Worm (Caenorhabditis elegans) whole organism, mixed stage, embryonic: ENCODE results near the gene F26D2.14.

Experiments used
- M03D4.4 ChIP-seq: sonication (generic microtip); optimal IDR thresholded peaks from 2 replicates; lab custom pipeline; 2017; ENCODE audit warnings: mild to moderate bottlenecking, missing genetic modification characterization, missing compliant biosample characterization
- bed-3 ChIP-seq: fragments of 200-800 bp; sonication (Bioruptor generic); optimal IDR thresholded peaks from 3 replicates; lab custom pipeline; 2018; ENCODE audit warnings: mild to moderate bottlenecking, missing genetic modification characterization, moderate library complexity, missing compliant biosample characterization
- blmp-1 ChIP-seq: fragments of 150-350 bp; optimal IDR thresholded peaks from 2 replicates; lab custom pipeline; 2014; ENCODE audit warnings: missing biosample characterization, missing genetic modification characterization
- ceh-39 ChIP-seq: fragments of 150-350 bp; optimal IDR thresholded peaks from 2 replicates; lab custom pipeline; 2014; ENCODE audit warnings: missing biosample characterization, missing genetic modification characterization
- ceh-43 ChIP-seq: fragments of 200-800 bp; sonication (Bioruptor generic); optimal IDR thresholded peaks from 2 replicates; lab custom pipeline; 2018; ENCODE audit warnings: mild to moderate bottlenecking, missing genetic modification characterization, moderate library complexity, missing compliant biosample characterization
- ceh-83 ChIP-seq: fragments of 200-800 bp; sonication (Bioruptor generic); optimal IDR thresholded peaks from 2 replicates; lab custom pipeline; 2018; ENCODE audit warnings: mild to moderate bottlenecking, missing genetic modification characterization, missing compliant biosample characterization
- ces-1 ChIP-seq: fragments of 150-350 bp; optimal IDR thresholded peaks from 2 replicates; lab custom pipeline; 2014; ENCODE audit warnings: missing biosample characterization, missing genetic modification reagents, missing genetic modification characterization
- cnd-1 ChIP-seq: fragments of 200-800 bp; sonication (Bioruptor generic); optimal IDR thresholded peaks from 2 replicates; lab custom pipeline; 2018; ENCODE audit warnings: mild to moderate bottlenecking, missing genetic modification characterization, missing compliant biosample characterization
- drap-1 ChIP-seq: fragments of 200-800 bp; sonication (Bioruptor generic); optimal IDR thresholded peaks from 3 replicates; lab custom pipeline; 2018; ENCODE audit warnings: mild to moderate bottlenecking, missing genetic modification characterization, missing compliant biosample characterization
- elt-1 ChIP-seq: sonication (generic microtip); optimal IDR thresholded peaks from 2 replicates; lab custom pipeline; 2017; ENCODE audit warnings: missing genetic modification characterization, mild to moderate bottlenecking, missing compliant biosample characterization, antibody characterized with exemption, moderate library complexity, borderline replicate concordance; ENCODE audit not compliant: insufficient read depth
- elt-3 ChIP-seq: fragments of 150-350 bp; optimal IDR thresholded peaks from 2 replicates; lab custom pipeline; 2014; ENCODE audit warnings: missing biosample characterization, missing genetic modification characterization
- flh-1 ChIP-seq: fragments of 200-800 bp; sonication (Bioruptor generic); optimal IDR thresholded peaks from 2 replicates; lab custom pipeline; 2018; ENCODE audit warnings: mild to moderate bottlenecking, missing genetic modification characterization, moderate library complexity, missing compliant biosample characterization
- ham-2 ChIP-seq: fragments of 200-800 bp; sonication (Bioruptor generic); optimal IDR thresholded peaks from 2 replicates; lab custom pipeline; 2018; ENCODE audit warnings: mild to moderate bottlenecking, missing genetic modification characterization, missing compliant biosample characterization
- hlh-1 ChIP-seq: fragments of 150-350 bp; optimal IDR thresholded peaks from 2 replicates; lab custom pipeline; 2014; ENCODE audit warnings: missing biosample characterization, missing genetic modification reagents, missing genetic modification characterization
- lin-13 ChIP-seq: fragments of 150-350 bp; optimal IDR thresholded peaks from 2 replicates; lab custom pipeline; 2014; ENCODE audit warnings: missing biosample characterization, missing genetic modification characterization
- lin-32 ChIP-seq: fragments of 200-800 bp; sonication (Bioruptor generic); optimal IDR thresholded peaks from 2 replicates; lab custom pipeline; 2018; ENCODE audit warnings: mild to moderate bottlenecking, missing genetic modification characterization, missing compliant biosample characterization
- lsy-2 ChIP-seq: fragments of 150-350 bp; optimal IDR thresholded peaks from 2 replicates; lab custom pipeline; 2014; ENCODE audit warnings: missing biosample characterization, missing genetic modification characterization
- mab-5 ChIP-seq: fragments of 150-350 bp; optimal IDR thresholded peaks from 2 replicates; lab custom pipeline; 2014; ENCODE audit warnings: missing biosample characterization, missing genetic modification characterization
- mep-1 ChIP-seq: fragments of 150-350 bp; optimal IDR thresholded peaks from 2 replicates; lab custom pipeline; 2017; ENCODE audit warnings: missing biosample characterization, missing genetic modification reagents, missing genetic modification characterization, inconsistent platforms
- mls-2 ChIP-seq: sonication (generic microtip); optimal IDR thresholded peaks from 2 replicates; lab custom pipeline; 2016; ENCODE audit warnings: mild to moderate bottlenecking, missing genetic modification characterization, moderate library complexity, missing compliant biosample characterization
- nhr-12 ChIP-seq: fragments of 150-350 bp; optimal IDR thresholded peaks from 2 replicates; lab custom pipeline; 2014; ENCODE audit warnings: missing biosample characterization, missing genetic modification characterization
- nhr-2 ChIP-seq: fragments of 150-350 bp; optimal IDR thresholded peaks from 2 replicates; lab custom pipeline; 2014; ENCODE audit warnings: missing biosample characterization, missing genetic modification characterization
- nhr-237 ChIP-seq: fragments of 150-350 bp; optimal IDR thresholded peaks from 2 replicates; lab custom pipeline; 2014; ENCODE audit warnings: missing biosample characterization, missing genetic modification characterization
- nhr-28 ChIP-seq: fragments of 150-350 bp; optimal IDR thresholded peaks from 2 replicates; lab custom pipeline; 2014; ENCODE audit warnings: missing biosample characterization, missing genetic modification characterization
- nhr-76 ChIP-seq: sonication (generic microtip); optimal IDR thresholded peaks from 2 replicates; lab custom pipeline; 2017; ENCODE audit warnings: missing biosample characterization, missing genetic modification characterization
- pha-4 ChIP-seq: fragments of 150-350 bp; optimal IDR thresholded peaks from 2 replicates; lab custom pipeline; 2018; ENCODE audit warnings: missing biosample characterization, missing genetic modification reagents, missing genetic modification characterization
- sem-2 ChIP-seq: fragments of 200-800 bp; sonication (Bioruptor generic); optimal IDR thresholded peaks from 2 replicates; lab custom pipeline; 2018; ENCODE audit warnings: mild to moderate bottlenecking, missing genetic modification characterization, missing compliant biosample characterization
- snpc-4 ChIP-seq: fragments of 150-350 bp; optimal IDR thresholded peaks from 2 replicates; lab custom pipeline; 2014; ENCODE audit warnings: missing biosample characterization, missing genetic modification characterization
- sptf-1 ChIP-seq: sonication (generic microtip); optimal IDR thresholded peaks from 2 replicates; lab custom pipeline; 2017; ENCODE audit warnings: mild to moderate bottlenecking, missing genetic modification characterization, moderate library complexity, missing compliant biosample characterization
- tbx-8 ChIP-seq: fragments of 200-800 bp; sonication (Bioruptor generic); optimal IDR thresholded peaks from 2 replicates; lab custom pipeline; 2018; ENCODE audit warnings: mild to moderate bottlenecking, missing genetic modification characterization, moderate library complexity, missing compliant biosample characterization
- unc-120 ChIP-seq: sonication (generic microtip); optimal IDR thresholded peaks from 2 replicates; lab custom pipeline; 2017; ENCODE audit warnings: missing genetic modification characterization, missing compliant biosample characterization; ENCODE audit not compliant: poor library complexity, severe bottlenecking
- unc-39 ChIP-seq: fragments of 150-350 bp; optimal IDR thresholded peaks from 2 replicates; lab custom pipeline; 2014; ENCODE audit warnings: missing biosample characterization, missing genetic modification characterization
- unc-62 ChIP-seq: fragments of 150-350 bp; optimal IDR thresholded peaks from 2 replicates; lab custom pipeline; 2014; ENCODE audit warnings: missing biosample characterization, missing genetic modification reagents, missing genetic modification characterization
- zip-8 ChIP-seq: fragments of 150-350 bp; optimal IDR thresholded peaks from 2 replicates; lab custom pipeline; 2014; ENCODE audit warnings: missing biosample characterization, missing genetic modification characterization
- ztf-11 ChIP-seq: fragments of 150-350 bp; optimal IDR thresholded peaks from 2 replicates; lab custom pipeline; 2014; ENCODE audit warnings: missing biosample characterization, missing genetic modification characterization

F26D2.14 gene

DNA sequence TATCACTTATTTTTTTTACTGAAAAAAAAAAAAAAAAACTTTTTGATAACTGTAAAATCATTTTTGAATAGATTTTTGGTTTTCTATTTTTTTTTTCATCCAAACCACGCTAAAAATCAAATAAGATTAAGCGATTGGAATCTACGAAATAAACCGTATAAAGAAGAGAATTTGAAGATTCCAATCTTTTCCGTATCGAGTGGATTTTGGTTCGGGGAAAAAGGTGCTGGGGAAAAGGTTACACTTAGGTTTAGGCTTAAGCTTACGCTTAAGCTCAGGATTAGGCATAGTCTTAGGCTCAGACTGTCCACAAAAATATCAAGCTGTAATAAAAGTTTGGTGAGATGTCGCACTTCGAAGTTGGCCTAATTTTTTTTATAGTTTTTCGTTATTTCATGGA is 39.9 kb upstream of the F26D2.14 start, which contains the start of gene F13A7.12:
Gene F13A7.12, plus strand, starts transcription at position 301 of the 400 bp plus-strand sequence.
- TF ChIP-seq ceh-83 (GFP tag; lab: Kevin White, UChicago): no peak
- no peak for TF ChIP-seq lin-32
- TF ChIP-seq elt-3 (tag; lab: Kevin White, UChicago): no peak
- TF ChIP-seq flh-1 (GFP tag; lab: Kevin White, UChicago): no peak
- no peak for TF ChIP-seq nhr-237 (tag; lab: Kevin White, UChicago)
- no peak for TF ChIP-seq ham-2 (GFP tag; lab: Kevin White, UChicago)
- TF ChIP-seq snpc-4 (tag; lab: Kevin White, UChicago): no peak
- no peak for TF ChIP-seq ceh-43 (GFP tag; lab: Kevin White, UChicago)
- TF ChIP-seq sptf-1: no peak
- TF ChIP-seq lin-13 (tag; lab: Kevin White, UChicago): no peak
- no peak for TF ChIP-seq nhr-2 (tag; lab: Kevin White, UChicago)
- no peak for TF ChIP-seq bed-3 (GFP tag; lab: Kevin White, UChicago)
- no peak for TF ChIP-seq pha-4 (tag; lab: Kevin White, UChicago)
- TF ChIP-seq cnd-1 (tag; lab: Kevin White, UChicago): no peak
- no peak for TF ChIP-seq unc-120 (tag; lab: Kevin White, UChicago)
- no peak for TF ChIP-seq mls-2 (tag; lab: Kevin White, UChicago)
- no peak for TF ChIP-seq M03D4.4

DNA sequence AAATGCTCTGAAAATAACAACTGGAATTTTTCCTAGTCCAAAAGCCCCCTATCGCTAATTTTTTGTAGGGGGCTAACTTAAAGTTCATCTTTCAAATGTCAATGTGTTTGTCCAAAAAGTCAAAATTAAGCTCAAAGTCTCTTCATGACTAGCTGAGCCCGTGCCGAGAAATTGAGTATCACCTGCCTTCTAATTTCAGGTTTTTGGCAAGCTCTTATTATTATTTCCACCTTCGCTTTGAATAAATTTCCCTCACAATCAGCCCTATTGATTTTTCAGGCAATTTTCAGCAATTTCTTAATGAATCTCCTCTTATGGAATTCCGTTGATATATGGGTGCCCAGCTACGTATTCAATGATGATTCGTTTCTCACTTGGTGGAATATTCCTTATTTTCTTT is 36.3 kb upstream of the F26D2.14 start, which contains the start of gene sre-36:
Gene sre-36, plus strand, starts transcription at position 301 of the 400 bp plus-strand sequence.
- TF ChIP-seq unc-120 (tag; lab: Kevin White, UChicago) (no peak), flh-1 (GFP tag; lab: Kevin White, UChicago) (no peak), mab-5 (tag; lab: Kevin White, UChicago) (no peak), nhr-237 (tag; lab: Kevin White, UChicago) (no peak), ceh-39 (tag; lab: Kevin White, UChicago) (no peak), nhr-76 (tag; lab: Kevin White, UChicago) (no peak), elt-3 (tag; lab: Kevin White, UChicago) (no peak), unc-62 (no peak), unc-39 (no peak), ham-2 (GFP tag; lab: Kevin White, UChicago) (no peak), hlh-1 (no peak), tbx-8 (no peak), nhr-28 (tag; lab: Kevin White, UChicago) (no peak), elt-1 (tag; lab: Kevin White, UChicago) (no peak), snpc-4 (tag; lab: Kevin White, UChicago) (no peak), lin-13 (tag; lab: Kevin White, UChicago) (no peak), ztf-11 (no peak), pha-4 (tag; lab: Kevin White, UChicago) (no peak), nhr-12 (tag; lab: Kevin White, UChicago) (no peak), mls-2 (tag; lab: Kevin White, UChicago) (no peak)

DNA sequence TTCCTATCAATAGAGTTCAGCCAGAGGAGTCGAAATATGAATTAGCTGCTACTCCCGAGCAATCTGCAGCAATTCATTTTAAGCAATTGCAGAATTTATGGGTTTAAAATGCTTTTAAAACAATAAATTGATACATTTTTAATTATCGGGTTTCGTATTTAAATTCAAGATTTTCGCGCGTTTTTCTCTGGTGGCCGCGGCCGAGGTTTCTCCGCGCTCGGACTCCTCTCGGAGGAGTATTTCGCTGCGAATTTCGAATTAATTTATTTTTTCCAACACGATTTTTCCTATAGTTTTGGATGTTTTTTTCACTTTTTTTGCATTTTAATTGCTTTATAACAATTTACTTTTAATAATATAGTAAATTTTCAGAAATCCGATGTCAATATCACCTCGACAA is 34.1 kb upstream of the F26D2.14 start, which contains the start of gene F13A7.14:
Gene F13A7.14, plus strand, starts transcription at position 373 of the 400 bp plus-strand sequence.
- TF ChIP-seq ztf-11: no peak
- no peak for TF ChIP-seq zip-8 (tag; lab: Kevin White, UChicago)
- no peak for TF ChIP-seq blmp-1 (tag; lab: Kevin White, UChicago)
- TF ChIP-seq sptf-1: peak; percentile 38
- peak; percentile 22 for TF ChIP-seq lin-13 (tag; lab: Kevin White, UChicago)
- TF ChIP-seq snpc-4 (tag; lab: Kevin White, UChicago): no peak
- no peak for TF ChIP-seq nhr-2 (tag; lab: Kevin White, UChicago)
- peak; percentile 52 for TF ChIP-seq ces-1
- no peak for TF ChIP-seq elt-3 (tag; lab: Kevin White, UChicago)
- TF ChIP-seq ham-2 (GFP tag; lab: Kevin White, UChicago): no peak
- no peak for TF ChIP-seq flh-1 (GFP tag; lab: Kevin White, UChicago)
- no peak for TF ChIP-seq pha-4 (tag; lab: Kevin White, UChicago)
- TF ChIP-seq nhr-237 (tag; lab: Kevin White, UChicago): peak; percentile 47
- no peak for TF ChIP-seq unc-62
- no peak for TF ChIP-seq drap-1 (GFP tag; lab: Kevin White, UChicago)
- TF ChIP-seq unc-39: no peak
- peak; percentile 21 for TF ChIP-seq ceh-43 (GFP tag; lab: Kevin White, UChicago)
- no peak for TF ChIP-seq sem-2
- TF ChIP-seq hlh-1: no peak
- no peak for TF ChIP-seq tbx-8
- TF ChIP-seq bed-3 (GFP tag; lab: Kevin White, UChicago): no peak
- TF ChIP-seq elt-1 (tag; lab: Kevin White, UChicago): no peak
- peak; percentile 17 for TF ChIP-seq mep-1 (tag; lab: Kevin White, UChicago)
- no peak for TF ChIP-seq unc-120 (tag; lab: Kevin White, UChicago)
- TF ChIP-seq ceh-83 (GFP tag; lab: Kevin White, UChicago): no peak
- TF ChIP-seq cnd-1 (tag; lab: Kevin White, UChicago): no peak
- TF ChIP-seq M03D4.4: no peak
- TF ChIP-seq nhr-76 (tag; lab: Kevin White, UChicago): no peak
- no peak for TF ChIP-seq mls-2 (tag; lab: Kevin White, UChicago)
- no peak for TF ChIP-seq mab-5 (tag; lab: Kevin White, UChicago)
- no peak for TF ChIP-seq ceh-39 (tag; lab: Kevin White, UChicago)
- TF ChIP-seq lsy-2 (tag; lab: Kevin White, UChicago): peak; percentile 59
- no peak for TF ChIP-seq nhr-12 (tag; lab: Kevin White, UChicago)
- TF ChIP-seq lin-32: no peak
- TF ChIP-seq nhr-28 (tag; lab: Kevin White, UChicago): no peak
